Fruit fly (Drosophila melanogaster) whole organism, larva: Measurements from ENCODE around the gene sgg.
A peak's percentile ranks its signal among the peaks of the same experiment; 100 is the strongest.

ENCODE experiments used
- noc ChIP-seq: fragments of 200-800 bp; sonication (Bioruptor generic); optimal IDR thresholded peaks from 3 replicates; lab custom pipeline; 2019; ENCODE audit warnings: missing biosample characterization, mild to moderate bottlenecking, missing genetic modification characterization, moderate library complexity

The sgg gene

dm6 chrX:2683926-2684325 is 50.2 kb downstream of the sgg start:
- TF ChIP-seq noc (tag; lab: Kevin White, UChicago) = no peak

dm6 chrX:2684442-2684841 is 50.7 kb downstream of the sgg start:
- TF ChIP-seq noc (tag; lab: Kevin White, UChicago) = no peak

- TF ChIP-seq noc (tag; lab: Kevin White, UChicago) = no peak
Observed at dm6 chrX:2685022-2685421, 51.3 kb downstream of the sgg start.

- TF ChIP-seq noc (tag; lab: Kevin White, UChicago) = no peak
Observed at dm6 chrX:2685580-2685979, 51.8 kb downstream of the sgg start, which contains the start of gene per. TSS of gene per (plus strand) at chrX:2685580.

- TF ChIP-seq noc (tag; lab: Kevin White, UChicago) = no peak
Observed at dm6 chrX:2686930-2687329, 53.2 kb downstream of the sgg start.

dm6 chrX:2690376-2690775 is 56.6 kb downstream of the sgg start:
- no peak for TF ChIP-seq noc (tag; lab: Kevin White, UChicago)

- TF ChIP-seq noc (tag; lab: Kevin White, UChicago) = no peak
Observed at dm6 chrX:2693786-2694185, 60.0 kb downstream of the sgg start, which contains the start of gene dyw. TSS of gene dyw (minus strand) at chrX:2693886.

dm6 chrX:2698064-2698894 is 64.5 kb downstream of the sgg start, which contains the start of the genes Spg7 and Lint-O:
TSS of gene Spg7 (minus strand) at chrX:2698211.
TSS of gene Lint-O (plus strand) at chrX:2698701.
- TF ChIP-seq noc (tag; lab: Kevin White, UChicago) = no peak

- peak; percentile 100 for TF ChIP-seq noc (tag; lab: Kevin White, UChicago)
Observed at dm6 chrX:2703693-2704092, 69.9 kb downstream of the sgg start, which contains the start of gene Ugalt. TSS of gene Ugalt (minus strand) at chrX:2703852.

- no peak for TF ChIP-seq noc (tag; lab: Kevin White, UChicago)
Observed at dm6 chrX:2704134-2704773, 70.5 kb downstream of the sgg start, which contains the start of gene eIF2Bbeta. TSS of gene eIF2Bbeta (plus strand) at chrX:2704571.

- no peak for TF ChIP-seq noc (tag; lab: Kevin White, UChicago)
Observed at dm6 chrX:2707377-2708090, 73.8 kb downstream of the sgg start, which contains the start of gene CG2680. TSS of gene CG2680 (minus strand) at chrX:2707427.

dm6 chrX:2708156-2708734 is 74.5 kb downstream of the sgg start, which contains the start of gene CG2681:
TSS of gene CG2681 (plus strand) at chrX:2708684.
- no peak for TF ChIP-seq noc (tag; lab: Kevin White, UChicago)

dm6 chrX:2713776-2714175 is 80.0 kb downstream of the sgg start, which contains the start of the genes CG2685 and CG2694:
TSS of gene CG2685 (minus strand) at chrX:2713960.
TSS of gene CG2694 (plus strand) at chrX:2714079.
- TF ChIP-seq noc (tag; lab: Kevin White, UChicago) = no peak

- TF ChIP-seq noc (tag; lab: Kevin White, UChicago) = no peak
Observed at dm6 chrX:2714730-2715129, 81.0 kb downstream of the sgg start.

- TF ChIP-seq noc (tag; lab: Kevin White, UChicago) = no peak
Observed at dm6 chrX:2720122-2720521, 86.4 kb downstream of the sgg start, which contains the start of gene CG2701. TSS of gene CG2701 (minus strand) at chrX:2720327.
